Worm (Caenorhabditis elegans): ENCODE data around the gene gpla-1.

- TF ChIP-seq snpc-4 (tag; optimal IDR thresholded peaks at IDR 0.05) (no peak), hif-1 (tag; optimal IDR thresholded peaks at IDR 0.05) (no peak), nhr-10 (tag; optimal IDR thresholded peaks at IDR 0.05) (no peak), ama-1 (optimal IDR thresholded peaks at IDR 0.05) (no peak), pha-4 (GFP tag; IDR thresholded peaks at IDR 0.05) (no peak), pha-4 (tag; optimal IDR thresholded peaks at IDR 0.05) (no peak), nhr-28 (tag; optimal IDR thresholded peaks at IDR 0.05) (no peak), Y48G9A.11 (GFP tag; IDR thresholded peaks at IDR 0.05) (no peak)
Observed at ce11 chrV:11901260-11901659, 36.4 kb downstream of the gpla-1 start.

Measured in whole organism, L4 larva.